Fruit fly (Drosophila melanogaster) whole organism, embryonic: Measurements from ENCODE around the gene Jarid2.

Source experiments
- CG10321 ChIP-seq: fragments of 200-800 bp; sonication (Bioruptor generic); IDR thresholded peaks from 2 replicates; pipeline ENCODE4 v1.3.6; 2022; ENCODE audit warnings: missing biosample characterization, missing genetic modification characterization
- CG13296 ChIP-seq: fragments of 200-800 bp; sonication (Bioruptor generic); optimal IDR thresholded peaks from 3 replicates; lab custom pipeline; 2018; ENCODE audit warnings: missing biosample characterization, mild to moderate bottlenecking, missing genetic modification characterization
- CG14965 ChIP-seq: fragments of 200-800 bp; sonication (Bioruptor generic); optimal IDR thresholded peaks from 2 replicates; lab custom pipeline; 2016; ENCODE audit warnings: missing biosample characterization, missing genetic modification characterization, borderline replicate concordance
- CG1603 ChIP-seq: fragments of 200-800 bp; sonication (Bioruptor generic); optimal IDR thresholded peaks from 2 replicates; lab custom pipeline; 2019; ENCODE audit warnings: missing biosample characterization, mild to moderate bottlenecking, missing genetic modification characterization, moderate library complexity
- CG17802 ChIP-seq: fragments of 200-800 bp; sonication (Bioruptor generic); optimal IDR thresholded peaks from 2 replicates; lab custom pipeline; 2018; ENCODE audit warnings: missing biosample characterization, mild to moderate bottlenecking, missing genetic modification characterization, moderate library complexity
- CG17829 ChIP-seq: fragments of 200-800 bp; optimal IDR thresholded peaks from 2 replicates; lab custom pipeline; 2019; ENCODE audit warnings: missing biosample characterization, mild to moderate bottlenecking, missing genetic modification characterization, moderate library complexity
- CG18011 ChIP-seq: fragments of 200-800 bp; sonication (Bioruptor generic); optimal IDR thresholded peaks from 2 replicates; lab custom pipeline; 2017; ENCODE audit warnings: missing biosample characterization, missing genetic modification characterization, mild to moderate bottlenecking, moderate library complexity, missing genotype
- CG18599 ChIP-seq: fragments of 200-800 bp; sonication (Bioruptor generic); optimal IDR thresholded peaks from 3 replicates; lab custom pipeline; 2017; ENCODE audit warnings: missing biosample characterization, missing genetic modification characterization, mild to moderate bottlenecking, moderate library complexity, missing genetic modification reagents
- CG2202 ChIP-seq: fragments of 200-800 bp; sonication (Bioruptor generic); optimal IDR thresholded peaks from 2 replicates; lab custom pipeline; 2018; ENCODE audit warnings: missing biosample characterization, mild to moderate bottlenecking, missing genetic modification characterization
- CG2875 ChIP-seq: fragments of 200-800 bp; sonication (Bioruptor generic); optimal IDR thresholded peaks from 2 replicates; lab custom pipeline; 2017; ENCODE audit warnings: missing biosample characterization, mild to moderate bottlenecking, missing genetic modification characterization, missing genetic modification reagents
- CG3281 ChIP-seq: fragments of 200-800 bp; sonication (Bioruptor generic); optimal IDR thresholded peaks from 3 replicates; lab custom pipeline; 2017; ENCODE audit warnings: missing biosample characterization, mild to moderate bottlenecking, missing genetic modification characterization
- CG42726 ChIP-seq: fragments of 200-800 bp; sonication (Bioruptor generic); IDR thresholded peaks from 2 replicates; pipeline ENCODE4 v1.3.6; 2022; ENCODE audit warnings: missing biosample characterization, missing genetic modification characterization; ENCODE audit not compliant: partially characterized antibody
- CG6175 ChIP-seq: fragments of 200-800 bp; sonication (Bioruptor generic); IDR thresholded peaks from 3 replicates; pipeline ENCODE4 v1.3.6; 2022; ENCODE audit warnings: missing biosample characterization, missing genetic modification characterization
- CG7357 ChIP-seq: fragments of 200-800 bp; sonication (Bioruptor generic); IDR thresholded peaks from 3 replicates; pipeline ENCODE4 v1.3.6; 2022; ENCODE audit warnings: missing biosample characterization, missing genetic modification characterization
- CG8281 ChIP-seq: fragments of 200-800 bp; sonication (Bioruptor generic); optimal IDR thresholded peaks from 2 replicates; lab custom pipeline; 2018; ENCODE audit warnings: missing biosample characterization, mild to moderate bottlenecking, missing genetic modification characterization, moderate library complexity
- CG8359 ChIP-seq: fragments of 200-800 bp; sonication (Bioruptor generic); optimal IDR thresholded peaks from 2 replicates; lab custom pipeline; 2017; ENCODE audit warnings: missing biosample characterization, mild to moderate bottlenecking, missing genetic modification characterization, borderline replicate concordance
- CG9215 ChIP-seq: fragments of 200-800 bp; sonication (Bioruptor generic); IDR thresholded peaks from 2 replicates; pipeline ENCODE4 v1.3.6; 2022; ENCODE audit warnings: missing biosample characterization, missing genetic modification characterization
- Doc2 ChIP-seq: fragments of 200-800 bp; sonication (Bioruptor generic); IDR thresholded peaks from 2 replicates; pipeline ENCODE4 v1.3.6; 2022; ENCODE audit warnings: missing biosample characterization, missing genetic modification characterization
- Gsc ChIP-seq: fragments of 200-800 bp; sonication (Bioruptor generic); IDR thresholded peaks from 2 replicates; pipeline ENCODE4 v1.3.6; 2022; ENCODE audit warnings: missing biosample characterization, missing genetic modification characterization
- HLH54F ChIP-seq: fragments of 200-800 bp; sonication (Bioruptor generic); optimal IDR thresholded peaks from 3 replicates; lab custom pipeline; 2016; ENCODE audit warnings: missing biosample characterization, missing genetic modification characterization
- Lhr ChIP-seq: fragments of 200-800 bp; sonication (Bioruptor generic); optimal IDR thresholded peaks from 3 replicates; lab custom pipeline; 2017; ENCODE audit warnings: mild to moderate bottlenecking, missing biosample characterization, missing genetic modification reagents, missing genetic modification characterization
- NC2α ChIP-seq: fragments of 200-800 bp; sonication (Bioruptor generic); optimal IDR thresholded peaks from 2 replicates; lab custom pipeline; 2016; ENCODE audit warnings: missing biosample characterization, missing genetic modification characterization
- NFAT ChIP-seq: fragments of 200-800 bp; sonication (Bioruptor generic); IDR thresholded peaks from 2 replicates; pipeline ENCODE4 v1.3.6; 2022; ENCODE audit warnings: missing biosample characterization, missing genetic modification characterization
- NK7.1 ChIP-seq: fragments of 200-800 bp; sonication (Bioruptor generic); optimal IDR thresholded peaks from 3 replicates; lab custom pipeline; 2016; ENCODE audit warnings: missing biosample characterization, missing genetic modification characterization
- Nf-YB ChIP-seq: fragments of 200-800 bp; sonication (Bioruptor generic); optimal IDR thresholded peaks from 3 replicates; lab custom pipeline; 2019; ENCODE audit warnings: missing biosample characterization, mild to moderate bottlenecking, missing genetic modification characterization, moderate library complexity
- Opbp ChIP-seq: fragments of 200-800 bp; sonication (Bioruptor generic); IDR thresholded peaks from 3 replicates; pipeline ENCODE4 v1.3.6; 2022; ENCODE audit warnings: missing biosample characterization, missing genetic modification characterization; ENCODE audit not compliant: partially characterized antibody
- Sry-δ ChIP-seq: fragments of 200-800 bp; sonication (Bioruptor generic); optimal IDR thresholded peaks from 2 replicates; lab custom pipeline; 2016; ENCODE audit warnings: missing biosample characterization, missing genetic modification characterization
- TFAM ChIP-seq: fragments of 200-800 bp; sonication (Bioruptor generic); optimal IDR thresholded peaks from 2 replicates; lab custom pipeline; 2017; ENCODE audit warnings: missing biosample characterization, missing genetic modification characterization, inconsistent platforms
- Trl ChIP-seq, 3 experiments: fragments of >200 bp in 2 of 3; fragments of 200-800 bp in 1 of 3; sonication (Bioruptor generic) in 1 of 3; optimal IDR thresholded peaks; 2 replicates in 1 of 3; 3 replicates in 2 of 3; lab custom pipeline; 2016 to 2017; ENCODE audit warnings: missing biosample characterization in 1 of 3, missing genetic modification characterization in 1 of 3
- amos ChIP-seq: fragments of 200-800 bp; sonication (Bioruptor generic); IDR thresholded peaks from 2 replicates; pipeline ENCODE4 v1.3.6; 2022; ENCODE audit warnings: missing biosample characterization, missing genetic modification characterization; ENCODE audit not compliant: partially characterized antibody
- bigmax ChIP-seq: fragments of 200-800 bp; sonication (Bioruptor generic); optimal IDR thresholded peaks from 2 replicates; lab custom pipeline; 2018; ENCODE audit warnings: missing biosample characterization, mild to moderate bottlenecking, missing genetic modification characterization
- bsh ChIP-seq, 2 experiments: fragments of 200-800 bp; sonication (Bioruptor generic); optimal IDR thresholded peaks; 2 replicates each; lab custom pipeline; 2017 to 2018; ENCODE audit warnings: mild to moderate bottlenecking in 2 of 2, missing biosample characterization in 2 of 2, missing genetic modification characterization in 2 of 2, moderate library complexity in 1 of 2
- cato ChIP-seq: fragments of 200-800 bp; sonication (Bioruptor generic); optimal IDR thresholded peaks from 2 replicates; lab custom pipeline; 2016; ENCODE audit warnings: missing biosample characterization, missing genetic modification characterization, borderline replicate concordance
- chif ChIP-seq, 2 experiments: fragments of 200-800 bp; sonication (Bioruptor generic); optimal IDR thresholded peaks; 3 replicates each; lab custom pipeline; 2016; ENCODE audit warnings: missing biosample characterization in 2 of 2, missing genetic modification characterization in 2 of 2
- croc ChIP-seq: fragments of 200-800 bp; sonication (Bioruptor generic); conservative IDR thresholded peaks from 3 replicates; pipeline ENCODE4 v1.3.6; 2022; ENCODE audit warnings: missing biosample characterization, missing genetic modification characterization
- crol ChIP-seq: fragments of 200-800 bp; sonication (Bioruptor generic); IDR thresholded peaks from 2 replicates; pipeline ENCODE4 v1.3.6; 2022; ENCODE audit warnings: missing biosample characterization, missing genetic modification characterization
- disco-r ChIP-seq: fragments of 200-800 bp; sonication (Bioruptor generic); optimal IDR thresholded peaks from 2 replicates; lab custom pipeline; 2016; ENCODE audit warnings: missing biosample characterization, missing genetic modification characterization
- gt ChIP-seq: fragments of 200-800 bp; sonication (Bioruptor generic); IDR thresholded peaks from 2 replicates; pipeline ENCODE4 v1.3.6; 2022; ENCODE audit warnings: missing biosample characterization, missing genetic modification characterization
- ham ChIP-seq: fragments of 200-800 bp; sonication (Bioruptor generic); IDR thresholded peaks from 2 replicates; pipeline ENCODE4 v1.3.6; 2022; ENCODE audit warnings: missing biosample characterization, missing genetic modification characterization
- insv ChIP-seq, 2 experiments: fragments of 200-800 bp; sonication (Bioruptor generic); optimal IDR thresholded peaks; 3 replicates each; lab custom pipeline; 2016 to 2018; ENCODE audit warnings: missing biosample characterization in 2 of 2, missing genetic modification characterization in 2 of 2
- lab ChIP-seq: fragments of 200-800 bp; sonication (Bioruptor generic); optimal IDR thresholded peaks from 3 replicates; lab custom pipeline; 2017; ENCODE audit warnings: missing biosample characterization, missing genetic modification characterization, mild to moderate bottlenecking, moderate library complexity, missing genetic modification reagents
- nau ChIP-seq: fragments of 200-800 bp; sonication (Bioruptor generic); optimal IDR thresholded peaks from 3 replicates; lab custom pipeline; 2017; ENCODE audit warnings: missing biosample characterization, mild to moderate bottlenecking, missing genetic modification characterization, missing genetic modification reagents
- otp ChIP-seq: fragments of 200-800 bp; sonication (Bioruptor generic); IDR thresholded peaks from 3 replicates; pipeline ENCODE4, ENCODE4 v1.3.6; 2022; ENCODE audit warnings: missing biosample characterization, missing genetic modification characterization
- p53 ChIP-seq: fragments of 200-800 bp; sonication (Bioruptor generic); optimal IDR thresholded peaks from 2 replicates; lab custom pipeline; 2016; ENCODE audit warnings: missing biosample characterization, missing genetic modification characterization
- psq ChIP-seq: fragments of 200-800 bp; sonication (Bioruptor generic); optimal IDR thresholded peaks from 2 replicates; lab custom pipeline; 2017; ENCODE audit warnings: missing biosample characterization, missing genetic modification characterization
- ranshi ChIP-seq: fragments of 200-800 bp; sonication (Bioruptor generic); IDR thresholded peaks from 2 replicates; pipeline ENCODE4 v1.3.6; 2022; ENCODE audit warnings: missing biosample characterization, missing genetic modification characterization
- sna ChIP-seq: fragments of 200-800 bp; sonication (Bioruptor generic); IDR thresholded peaks from 2 replicates; pipeline ENCODE4 v1.3.6; 2022; ENCODE audit warnings: missing biosample characterization, missing genetic modification characterization; ENCODE audit not compliant: partially characterized antibody
- so ChIP-seq: fragments of 200-800 bp; sonication (Bioruptor generic); IDR thresholded peaks from 3 replicates; pipeline ENCODE4 v1.3.6; 2022; ENCODE audit warnings: missing biosample characterization, missing genetic modification characterization
- wdn ChIP-seq: fragments of 200-800 bp; sonication (Bioruptor generic); IDR thresholded peaks from 2 replicates; pipeline ENCODE4 v1.3.6; 2022; ENCODE audit warnings: missing biosample characterization, missing genetic modification characterization

Gene Jarid2

DNA sequence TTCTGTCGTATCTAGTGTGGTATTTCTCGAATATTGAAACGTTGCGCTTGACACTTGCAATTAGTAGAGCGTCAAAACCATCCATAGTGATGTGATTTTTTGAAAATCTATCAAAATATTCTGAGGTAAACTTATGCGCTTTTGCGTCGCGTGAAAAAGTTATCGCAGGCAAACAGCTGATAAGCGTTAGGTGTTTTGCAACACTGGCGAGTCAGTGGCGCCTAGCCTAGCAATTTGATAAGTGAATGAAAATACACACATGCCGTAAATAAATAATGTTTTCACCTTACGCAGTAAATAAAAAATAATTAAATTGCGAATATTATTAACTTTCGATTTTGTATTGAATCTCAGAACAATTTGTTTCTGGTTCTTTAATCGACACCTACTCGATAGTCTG, 41.5 kb upstream of the Jarid2 start, which contains the start of gene CG42526 (continued):
- TF ChIP-seq CG2875 (GFP tag; lab: Kevin White, UChicago) (no peak), CG3281 (GFP tag; lab: Kevin White, UChicago) (no peak), CG17829 (tag; lab: Kevin White, UChicago) (peak; percentile 31), croc (GFP tag; lab: Robert Waterston, UW) (no peak), sna (GFP tag; lab: Robert Waterston, UW) (peak; percentile 43; the same call in 1 of the 2 replicates), bsh (GFP tag; optimal IDR thresholded peaks at IDR 0.05; lab: Kevin White, UChicago) (peak in 1 of 2 experiments; percentile 28), insv (GFP tag; optimal IDR thresholded peaks at IDR 0.05; lab: Kevin White, UChicago) (no peak), CG1603 (tag; lab: Kevin White, UChicago) (peak; percentile 59), p53 (GFP tag; lab: Kevin White, UChicago) (no peak), Gsc (no peak), psq (GFP tag; lab: Kevin White, UChicago) (no peak), Nf-YB (GFP tag; lab: Kevin White, UChicago) (no peak), CG8359 (GFP tag; lab: Kevin White, UChicago) (no peak), CG17802 (no peak), ranshi (no peak), cato (GFP tag; lab: Kevin White, UChicago) (no peak), CG6175 (GFP tag; lab: Robert Waterston, UW) (no peak), Opbp (GFP tag; lab: Robert Waterston, UW) (0 out of 3 replicates have a peak, but pooled peaks have one; percentile 47), Doc2 (GFP tag; lab: Robert Waterston, UW) (no peak), CG9215 (GFP tag; lab: Robert Waterston, UW) (no peak), CG13296 (GFP tag; lab: Kevin White, UChicago) (no peak), so (GFP tag; lab: Robert Waterston, UW) (0 out of 3 replicates have a peak, but pooled peaks have one; percentile 22), Trl (optimal IDR thresholded peaks at IDR 0.05; lab: Kevin White, UChicago) (no peak), Trl (GFP tag; optimal IDR thresholded peaks at IDR 0.05; lab: Kevin White, UChicago) (peak; percentile 37), wdn (GFP tag; lab: Robert Waterston, UW) (no peak), NC2α (no peak), lab (GFP tag; lab: Kevin White, UChicago) (peak; percentile 55), ham (GFP tag; lab: Robert Waterston, UW) (no peak), chif (GFP tag; optimal IDR thresholded peaks at IDR 0.05; lab: Kevin White, UChicago) (peak in 1 of 2 experiments; percentile 39), CG10321 (GFP tag; lab: Robert Waterston, UW) (0 out of 2 replicates have a peak, but pooled peaks have one; percentile 11), CG7357 (no peak), NK7.1 (GFP tag; lab: Kevin White, UChicago) (no peak), gt (GFP tag; lab: Robert Waterston, UW) (no peak), amos (GFP tag; lab: Robert Waterston, UW) (peak; percentile 44; the same call in 1 of the 2 replicates), bigmax (GFP tag; lab: Kevin White, UChicago) (peak; percentile 41), Sry-δ (peak; percentile 82), CG2202 (tag; lab: Kevin White, UChicago) (no peak), disco-r (GFP tag; lab: Kevin White, UChicago) (no peak), CG18599 (GFP tag; lab: Kevin White, UChicago) (peak; percentile 48), crol (GFP tag; lab: Robert Waterston, UW) (no peak), Lhr (no peak), TFAM (GFP tag; lab: Kevin White, UChicago) (no peak), CG8281 (tag; lab: Kevin White, UChicago) (no peak), NFAT (GFP tag; lab: Robert Waterston, UW) (peak; percentile 22; the same call in 1 of the 2 replicates), HLH54F (peak; percentile 52), CG42726 (no peak), nau (GFP tag; lab: Kevin White, UChicago) (no peak), CG18011 (peak; percentile 20), CG14965 (GFP tag; lab: Kevin White, UChicago) (no peak), otp (GFP tag; lab: Robert Waterston, UW) (no peak)
